Worm (Caenorhabditis elegans) whole organism, late embryonic: ENCODE measurements around the gene ZK616.61.

Experiments used
- T23F11.4 ChIP-seq: fragments of 200-800 bp; sonication (Bioruptor generic); optimal IDR thresholded peaks from 2 replicates; lab custom pipeline; 2018; ENCODE audit warnings: mild to moderate bottlenecking, missing genetic modification characterization, missing compliant biosample characterization
- ceh-22 ChIP-seq: sonication (generic microtip); optimal IDR thresholded peaks from 2 replicates; lab custom pipeline; 2017; ENCODE audit warnings: missing biosample characterization, missing genetic modification characterization
- nhr-232 ChIP-seq: sonication (generic microtip); optimal IDR thresholded peaks from 2 replicates; lab custom pipeline; 2016; ENCODE audit warnings: missing genetic modification characterization, missing compliant biosample characterization
- npax-4 ChIP-seq: sonication (generic microtip); optimal IDR thresholded peaks from 2 replicates; lab custom pipeline; 2016; ENCODE audit warnings: missing genetic modification characterization, missing compliant biosample characterization
- pros-1 ChIP-seq: fragments of 150-350 bp; optimal IDR thresholded peaks from 2 replicates; lab custom pipeline; 2014; ENCODE audit warnings: missing biosample characterization, missing genetic modification reagents, missing genetic modification characterization
- sox-2 ChIP-seq: fragments of 200-800 bp; sonication (Bioruptor generic); IDR thresholded peaks from 2 replicates; pipeline ENCODE4 v1.3.6; 2022; ENCODE audit warnings: missing genetic modification reagents, missing genetic modification characterization, missing compliant biosample characterization

- no peak for TF ChIP-seq pros-1 (tag; lab: Kevin White, UChicago)
- no peak for TF ChIP-seq npax-4 (tag; lab: Kevin White, UChicago)
- no peak for TF ChIP-seq sox-2
- TF ChIP-seq nhr-232 (tag; lab: Kevin White, UChicago) = no peak
- no peak for TF ChIP-seq T23F11.4 (GFP tag; lab: Kevin White, UChicago)
- TF ChIP-seq ceh-22 (tag; lab: Kevin White, UChicago) = no peak
Measured at ce11 chrIV:5391507-5392057, 13.9 kb upstream of the ZK616.61 start, which contains the start of the genes htp-1 and ZK616.5.
